Worm (Caenorhabditis elegans): ENCODE results near the gene frpr-15.

frpr-15 gene

ce11 chrV:12659426-12659825 lies 20.5 kb upstream of the frpr-15 start, which contains the start of gene ccch-3 (continued):
- TF ChIP-seq lsy-2 (tag; optimal IDR thresholded peaks at IDR 0.05) (peak in 1 of 2 experiments; percentile 86), lin-1 (GFP tag; IDR thresholded peaks at IDR 0.05) (no peak), cey-2 (tag; optimal IDR thresholded peaks at IDR 0.05; ENCODE audit: borderline replicate concordance, insufficient read depth) (no peak), lin-38 (GFP tag; IDR thresholded peaks at IDR 0.05) (peak; percentile 77), T20F7.1 (GFP tag; optimal IDR thresholded peaks at IDR 0.05) (peak; percentile 81), nhr-48 (tag; optimal IDR thresholded peaks at IDR 0.05) (no peak), dmd-8 (GFP tag; IDR thresholded peaks at IDR 0.05) (0 out of 2 replicates have a peak, but pooled peaks have one; percentile 42), sdz-12 (GFP tag; optimal IDR thresholded peaks at IDR 0.05) (no peak), T26A8.4 (GFP tag; IDR thresholded peaks at IDR 0.05) (no peak), nhr-10 (tag; optimal IDR thresholded peaks at IDR 0.05) (no peak), dmd-6 (GFP tag; IDR thresholded peaks at IDR 0.05) (no peak; the same call in 1 of the 2 replicates), ZK337.2 (GFP tag; IDR thresholded peaks at IDR 0.05) (no peak), nhr-76 (tag; optimal IDR thresholded peaks at IDR 0.05) (no peak), unc-62 (GFP tag; optimal IDR thresholded peaks at IDR 0.05 in 1 of 2) (no peak), unc-62 (tag; optimal IDR thresholded peaks at IDR 0.05) (no peak), tra-1 (GFP tag; IDR thresholded peaks at IDR 0.05) (no peak), gei-8 (GFP tag; optimal IDR thresholded peaks at IDR 0.05) (peak; percentile 13), dve-1 (tag; optimal IDR thresholded peaks at IDR 0.05; ENCODE audit: insufficient read depth) (peak; percentile 77), set-16 (GFP tag; IDR thresholded peaks at IDR 0.05) (no peak), madf-5 (GFP tag; IDR thresholded peaks at IDR 0.05) (no peak), mxl-3 (GFP tag; optimal IDR thresholded peaks at IDR 0.05) (peak; percentile 33), nhr-28 (tag; optimal IDR thresholded peaks at IDR 0.05) (peak; percentile 56), zag-1 (tag; optimal IDR thresholded peaks at IDR 0.05) (no peak), nhr-237 (tag; optimal IDR thresholded peaks at IDR 0.05) (no peak), spr-1 (tag; optimal IDR thresholded peaks at IDR 0.05) (no peak), F37D6.2 (tag; optimal IDR thresholded peaks at IDR 0.05) (no peak), madf-9 (GFP tag; conservative IDR thresholded peaks at IDR 0.05) (no peak), skn-1 (tag; optimal IDR thresholded peaks at IDR 0.05) (no peak), unc-39 (tag; optimal IDR thresholded peaks at IDR 0.05) (no peak), F10B5.3 (tag; optimal IDR thresholded peaks at IDR 0.05) (no peak), F49E8.2 (tag; optimal IDR thresholded peaks at IDR 0.05; ENCODE audit: borderline replicate concordance) (no peak), mep-1 (tag; optimal IDR thresholded peaks at IDR 0.05) (peak; percentile 78), ztf-11 (tag; optimal IDR thresholded peaks at IDR 0.05) (no peak), duxl-1 (tag; optimal IDR thresholded peaks at IDR 0.05; ENCODE audit: poor library complexity) (no peak), ceh-82 (tag; optimal IDR thresholded peaks at IDR 0.05) (no peak), ces-1 (GFP tag; optimal IDR thresholded peaks at IDR 0.05) (no peak)

ce11 chrV:12660280-12660818 lies 19.6 kb upstream of the frpr-15 start, which contains the start of gene his-74:
Gene his-74, minus strand, starts transcription at chrV:12660330.
- TF ChIP-seq lsy-2 (tag; optimal IDR thresholded peaks at IDR 0.05) (peak in 1 of 2 experiments; percentile 40), unc-130 (GFP tag; optimal IDR thresholded peaks at IDR 0.05) (peak; percentile 10), ama-1 (optimal IDR thresholded peaks at IDR 0.05) (no peak)

- no peak for TF ChIP-seq lin-29 (GFP tag; IDR thresholded peaks at IDR 0.05)
- TF ChIP-seq unc-62 (GFP tag; optimal IDR thresholded peaks at IDR 0.05 in 1 of 2) = peak in 1 of 2 experiments; percentile 79
- TF ChIP-seq unc-62 (tag; optimal IDR thresholded peaks at IDR 0.05) = no peak
Observed at ce11 chrV:12661619-12662018, 18.3 kb upstream of the frpr-15 start, which contains the start of gene W05B10.3. Gene W05B10.3, minus strand, starts transcription at chrV:12661719.
